Fruit fly (Drosophila melanogaster) whole organism, adult: ENCODE measurements around the gene srw.

Source experiments
- CG11617 ChIP-seq: fragments of 200-800 bp; sonication (Bioruptor generic); optimal IDR thresholded peaks from 2 replicates; lab custom pipeline; 2017; ENCODE audit warnings: mild to moderate bottlenecking, missing biosample characterization, missing genetic modification reagents, missing genetic modification characterization
- CG12768 ChIP-seq: fragments of 200-800 bp; sonication (Bioruptor generic); optimal IDR thresholded peaks from 2 replicates; lab custom pipeline; 2017; ENCODE audit warnings: missing biosample characterization, missing genetic modification characterization, mild to moderate bottlenecking, moderate library complexity, missing genetic modification reagents
- CG14711 ChIP-seq: fragments of 200-800 bp; sonication (Bioruptor generic); optimal IDR thresholded peaks from 2 replicates; lab custom pipeline; 2018; ENCODE audit warnings: missing biosample characterization, mild to moderate bottlenecking, missing genetic modification characterization, moderate library complexity
- CG33017 ChIP-seq: fragments of 200-800 bp; sonication (Bioruptor generic); optimal IDR thresholded peaks from 2 replicates; lab custom pipeline; 2018; ENCODE audit warnings: missing biosample characterization, mild to moderate bottlenecking, missing genetic modification characterization, moderate library complexity
- CG7101 ChIP-seq: fragments of 200-800 bp; sonication (Bioruptor generic); optimal IDR thresholded peaks from 2 replicates; lab custom pipeline; 2018; ENCODE audit warnings: missing biosample characterization, mild to moderate bottlenecking, missing genetic modification characterization, moderate library complexity
- Crg-1 ChIP-seq: fragments of 200-800 bp; sonication (Bioruptor generic); optimal IDR thresholded peaks from 2 replicates; lab custom pipeline; 2016; ENCODE audit warnings: missing biosample characterization, missing genetic modification characterization
- bab1 ChIP-seq: fragments of 200-800 bp; sonication (Bioruptor generic); optimal IDR thresholded peaks from 3 replicates; lab custom pipeline; 2019; ENCODE audit warnings: missing biosample characterization, mild to moderate bottlenecking, missing genetic modification characterization, moderate library complexity
- cnc ChIP-seq, 2 experiments: fragments of >200 bp; optimal IDR thresholded peaks; 2 replicates each; lab custom pipeline; 2017
- kay ChIP-seq: fragments of 200-800 bp; sonication (Bioruptor generic); peaks from one replicate; lab custom pipeline; 2016; ENCODE audit warnings: missing biosample characterization, missing genetic modification characterization, borderline replicate concordance
- tj ChIP-seq: fragments of 200-800 bp; sonication (Bioruptor generic); optimal IDR thresholded peaks from 3 replicates; lab custom pipeline; 2017; ENCODE audit warnings: missing biosample characterization, mild to moderate bottlenecking, missing genetic modification characterization, moderate library complexity

- TF ChIP-seq tj (GFP tag; lab: Kevin White, UChicago) (peak; percentile 38), Crg-1 (GFP tag; lab: Kevin White, UChicago) (no peak), CG14711 (tag; lab: Kevin White, UChicago) (peak; percentile 17), CG12768 (GFP tag; lab: Kevin White, UChicago) (no peak), bab1 (GFP tag; lab: Kevin White, UChicago) (peak; percentile 14), kay (GFP tag; lab: Kevin White, UChicago) (no peak), CG11617 (no peak), cnc (optimal IDR thresholded peaks at IDR 0.05; lab: Kevin White, UChicago) (no peak), CG33017 (tag; lab: Kevin White, UChicago) (no peak), CG7101 (tag; lab: Kevin White, UChicago) (no peak)
Observed at dm6 chr3L:4286784-4287183, 3.5 kb upstream of the srw start, which contains the start of gene TfIIEbeta.
